Fruit fly (Drosophila melanogaster) whole organism, wandering third instar larva: ENCODE results near the gene emei.

Experiments
- Dfd ChIP-seq: fragments of >200 bp; optimal IDR thresholded peaks from 2 replicates; lab custom pipeline; 2017; ENCODE audit warnings: missing biosample characterization, missing genetic modification characterization
- GATAd ChIP-seq: sonication (Bioruptor generic); optimal IDR thresholded peaks from 2 replicates; lab custom pipeline; 2016; ENCODE audit warnings: missing biosample characterization, missing genetic modification characterization
- Hr78 ChIP-seq: fragments of >200 bp; optimal IDR thresholded peaks from 2 replicates; lab custom pipeline; 2017; ENCODE audit warnings: missing biosample characterization, missing genetic modification characterization
- OdsH ChIP-seq: fragments of 200-800 bp; sonication (Bioruptor generic); optimal IDR thresholded peaks from 2 replicates; lab custom pipeline; 2016; ENCODE audit warnings: missing biosample characterization, mild to moderate bottlenecking, missing genetic modification characterization
- Sp1 ChIP-seq: fragments of 200-800 bp; sonication (Bioruptor generic); optimal IDR thresholded peaks from 3 replicates; lab custom pipeline; 2019; ENCODE audit warnings: missing biosample characterization, mild to moderate bottlenecking, missing genetic modification characterization, moderate library complexity

dm6 chr3L:11130535-11130934 is 21.0 kb downstream of the emei start, which contains the start of gene nol:
- TF ChIP-seq OdsH (no peak), Hr78 (GFP tag; lab: Kevin White, UChicago) (no peak), Sp1 (GFP tag; lab: Kevin White, UChicago) (no peak), GATAd (GFP tag; lab: Kevin White, UChicago) (no peak), Dfd (GFP tag; lab: Kevin White, UChicago) (no peak)
